Fruit fly (Drosophila melanogaster) whole organism, embryonic: ENCODE data around the gene CG3008.

Experiments used
- Atf-2 ChIP-seq: fragments of 200-800 bp; sonication (Bioruptor generic); optimal IDR thresholded peaks from 2 replicates; lab custom pipeline; 2016; ENCODE audit warnings: missing biosample characterization, missing genetic modification characterization
- B-H2 ChIP-seq: fragments of 200-800 bp; sonication (Bioruptor generic); optimal IDR thresholded peaks from 2 replicates; lab custom pipeline; 2018; ENCODE audit warnings: missing biosample characterization, mild to moderate bottlenecking, missing genetic modification characterization
- CG10267 ChIP-seq: fragments of 200-800 bp; sonication (Bioruptor generic); optimal IDR thresholded peaks from 2 replicates; lab custom pipeline; 2018; ENCODE audit warnings: missing biosample characterization, mild to moderate bottlenecking, missing genetic modification characterization, moderate library complexity
- CG10366 ChIP-seq: fragments of 200-800 bp; sonication (Bioruptor generic); IDR thresholded peaks from 2 replicates; pipeline ENCODE4 v1.3.6; 2022; ENCODE audit warnings: missing biosample characterization, missing genetic modification characterization
- CG11456 ChIP-seq: fragments of 200-800 bp; sonication (Bioruptor generic); IDR thresholded peaks from 3 replicates; pipeline ENCODE4 v1.3.6; 2022; ENCODE audit warnings: missing biosample characterization, missing genetic modification characterization
- CG11504 ChIP-seq: fragments of 200-800 bp; sonication (Bioruptor generic); optimal IDR thresholded peaks from 3 replicates; lab custom pipeline; 2019; ENCODE audit warnings: missing biosample characterization, mild to moderate bottlenecking, missing genetic modification characterization, moderate library complexity
- CG14860 ChIP-seq: fragments of 200-800 bp; sonication (Bioruptor generic); IDR thresholded peaks from 3 replicates; pipeline ENCODE4 v1.3.6; 2022; ENCODE audit warnings: missing biosample characterization, missing genetic modification characterization; ENCODE audit not compliant: partially characterized antibody
- CG15073 ChIP-seq: fragments of 200-800 bp; sonication (Bioruptor generic); optimal IDR thresholded peaks from 2 replicates; lab custom pipeline; 2016; ENCODE audit warnings: missing biosample characterization, missing genetic modification characterization
- CG15601 ChIP-seq: fragments of 200-800 bp; sonication (Bioruptor generic); optimal IDR thresholded peaks from 3 replicates; lab custom pipeline; 2019; ENCODE audit warnings: missing biosample characterization, mild to moderate bottlenecking, missing genetic modification characterization, moderate library complexity
- CG15696 ChIP-seq: fragments of 200-800 bp; sonication (Bioruptor generic); optimal IDR thresholded peaks from 2 replicates; lab custom pipeline; 2019; ENCODE audit warnings: missing biosample characterization, mild to moderate bottlenecking, missing genetic modification characterization, moderate library complexity
- CG16813 ChIP-seq: fragments of 200-800 bp; sonication (Bioruptor generic); IDR thresholded peaks from 3 replicates; pipeline ENCODE4 v1.3.6; 2022; ENCODE audit warnings: missing biosample characterization, missing genetic modification characterization; ENCODE audit not compliant: partially characterized antibody
- CG17829 ChIP-seq: fragments of 200-800 bp; optimal IDR thresholded peaks from 2 replicates; lab custom pipeline; 2019; ENCODE audit warnings: missing biosample characterization, mild to moderate bottlenecking, missing genetic modification characterization, moderate library complexity
- CG2199 ChIP-seq: fragments of 200-800 bp; sonication (Bioruptor generic); IDR thresholded peaks from 3 replicates; pipeline ENCODE4 v1.3.6; 2022; ENCODE audit warnings: missing biosample characterization, missing genetic modification characterization
- CG31441 ChIP-seq: fragments of 200-800 bp; sonication (Bioruptor generic); IDR thresholded peaks from 2 replicates; pipeline ENCODE4 v1.3.6; 2022; ENCODE audit warnings: missing biosample characterization, missing genetic modification characterization
- CG3281 ChIP-seq: fragments of 200-800 bp; sonication (Bioruptor generic); optimal IDR thresholded peaks from 3 replicates; lab custom pipeline; 2017; ENCODE audit warnings: missing biosample characterization, mild to moderate bottlenecking, missing genetic modification characterization
- CG34422 ChIP-seq: fragments of 200-800 bp; sonication (Bioruptor generic); IDR thresholded peaks from 3 replicates; pipeline ENCODE4 v1.3.6; 2022; ENCODE audit warnings: missing biosample characterization, missing genetic modification characterization
- CG4360 ChIP-seq: fragments of 200-800 bp; sonication (Bioruptor generic); IDR thresholded peaks from 2 replicates; pipeline ENCODE4 v1.3.6; 2022; ENCODE audit warnings: missing biosample characterization, missing genetic modification characterization
- CG5245 ChIP-seq: fragments of 200-800 bp; sonication (Bioruptor generic); optimal IDR thresholded peaks from 3 replicates; lab custom pipeline; 2016; ENCODE audit warnings: missing biosample characterization, missing genetic modification characterization
- CG9215 ChIP-seq: fragments of 200-800 bp; sonication (Bioruptor generic); IDR thresholded peaks from 2 replicates; pipeline ENCODE4 v1.3.6; 2022; ENCODE audit warnings: missing biosample characterization, missing genetic modification characterization
- CG9437 ChIP-seq: fragments of 200-800 bp; sonication (Bioruptor generic); optimal IDR thresholded peaks from 2 replicates; lab custom pipeline; 2018; ENCODE audit warnings: missing biosample characterization, mild to moderate bottlenecking, missing genetic modification characterization
- D19B ChIP-seq: fragments of 200-800 bp; sonication (Bioruptor generic); optimal IDR thresholded peaks from 2 replicates; lab custom pipeline; 2017; ENCODE audit warnings: missing biosample characterization, mild to moderate bottlenecking, missing genetic modification characterization
- Doc2 ChIP-seq: fragments of 200-800 bp; sonication (Bioruptor generic); IDR thresholded peaks from 2 replicates; pipeline ENCODE4 v1.3.6; 2022; ENCODE audit warnings: missing biosample characterization, missing genetic modification characterization
- Doc3 ChIP-seq: fragments of 200-800 bp; sonication (Bioruptor generic); IDR thresholded peaks from 3 replicates; pipeline ENCODE4 v1.3.6; 2022; ENCODE audit warnings: missing biosample characterization, missing genetic modification characterization; ENCODE audit not compliant: partially characterized antibody
- Elba2 ChIP-seq: fragments of 200-800 bp; sonication (Bioruptor generic); optimal IDR thresholded peaks from 3 replicates; lab custom pipeline; 2016; ENCODE audit warnings: missing biosample characterization, missing genetic modification characterization
- Ets65A ChIP-seq: fragments of 200-800 bp; sonication (Bioruptor generic); peaks from one replicate; lab custom pipeline; 2016; ENCODE audit warnings: missing biosample characterization, missing genetic modification characterization
- Gug ChIP-seq: fragments of 200-800 bp; sonication (Bioruptor generic); IDR thresholded peaks from 4 replicates; pipeline ENCODE4 v1.3.6; 2022; ENCODE audit warnings: missing biosample characterization, missing genetic modification characterization
- HLH3B ChIP-seq: fragments of 200-800 bp; sonication (Bioruptor generic); IDR thresholded peaks from 2 replicates; pipeline ENCODE4 v1.3.6; 2022; ENCODE audit warnings: missing biosample characterization, missing genetic modification characterization
- Hmr ChIP-seq: fragments of 200-800 bp; sonication (Bioruptor generic); optimal IDR thresholded peaks from 3 replicates; lab custom pipeline; 2017; ENCODE audit warnings: mild to moderate bottlenecking, missing biosample characterization, missing genetic modification reagents, missing genetic modification characterization
- Mad ChIP-seq: fragments of 200-800 bp; sonication (Bioruptor generic); optimal IDR thresholded peaks from 2 replicates; lab custom pipeline; 2016; ENCODE audit warnings: missing biosample characterization, missing genetic modification characterization
- Meics ChIP-seq: fragments of 200-800 bp; sonication (Bioruptor generic); optimal IDR thresholded peaks from 2 replicates; lab custom pipeline; 2017; ENCODE audit warnings: missing biosample characterization, mild to moderate bottlenecking, missing genetic modification characterization
- Stat92E ChIP-seq, 3 experiments: fragments of >200 bp in 2 of 3; fragments of 200-800 bp in 1 of 3; sonication (Bioruptor generic) in 1 of 3; optimal IDR thresholded peaks; 2 replicates each; lab custom pipeline; 2017 to 2019; ENCODE audit warnings: missing biosample characterization in 3 of 3, missing genetic modification characterization in 3 of 3, mild to moderate bottlenecking in 1 of 3, moderate library complexity in 1 of 3
- al ChIP-seq: fragments of 200-800 bp; sonication (Bioruptor generic); IDR thresholded peaks from 2 replicates; pipeline ENCODE4 v1.3.6; 2022; ENCODE audit warnings: missing biosample characterization, missing genetic modification characterization
- az2 ChIP-seq: fragments of 200-800 bp; sonication (Bioruptor generic); optimal IDR thresholded peaks from 3 replicates; lab custom pipeline; 2016; ENCODE audit warnings: missing biosample characterization, missing genetic modification characterization
- corto ChIP-seq: fragments of 200-800 bp; sonication (Bioruptor generic); optimal IDR thresholded peaks from 2 replicates; lab custom pipeline; 2016; ENCODE audit warnings: missing biosample characterization, mild to moderate bottlenecking, missing genetic modification characterization, moderate library complexity
- dati ChIP-seq: fragments of 200-800 bp; sonication (Bioruptor generic); IDR thresholded peaks from 2 replicates; pipeline ENCODE4 v1.3.6; 2022; ENCODE audit warnings: missing biosample characterization, missing genetic modification characterization
- disco-r ChIP-seq: fragments of 200-800 bp; sonication (Bioruptor generic); optimal IDR thresholded peaks from 2 replicates; lab custom pipeline; 2016; ENCODE audit warnings: missing biosample characterization, missing genetic modification characterization
- eyg ChIP-seq: fragments of 200-800 bp; sonication (Bioruptor generic); optimal IDR thresholded peaks from 3 replicates; lab custom pipeline; 2016; ENCODE audit warnings: missing biosample characterization, missing genetic modification characterization
- fd96Cb ChIP-seq: fragments of 200-800 bp; sonication (Bioruptor generic); optimal IDR thresholded peaks from 2 replicates; lab custom pipeline; 2018; ENCODE audit warnings: missing biosample characterization, mild to moderate bottlenecking, missing genetic modification characterization, moderate library complexity
- luna ChIP-seq: fragments of 200-800 bp; sonication (Bioruptor generic); optimal IDR thresholded peaks from 2 replicates; lab custom pipeline; 2016; ENCODE audit warnings: missing biosample characterization, missing genetic modification characterization
- maf-S ChIP-seq: fragments of 200-800 bp; sonication (Bioruptor generic); optimal IDR thresholded peaks from 2 replicates; lab custom pipeline; 2016; ENCODE audit warnings: missing biosample characterization, missing genetic modification characterization
- org-1 ChIP-seq: fragments of 200-800 bp; sonication (Bioruptor generic); optimal IDR thresholded peaks from 2 replicates; lab custom pipeline; 2017; ENCODE audit warnings: missing biosample characterization, missing genetic modification characterization
- phol ChIP-seq: fragments of 200-800 bp; sonication (Bioruptor generic); optimal IDR thresholded peaks from 3 replicates; lab custom pipeline; 2018; ENCODE audit warnings: missing biosample characterization, mild to moderate bottlenecking, missing genetic modification characterization, moderate library complexity
- prd ChIP-seq, 3 experiments: fragments of >200 bp in 2 of 3; fragments of 200-800 bp in 1 of 3; sonication (Bioruptor generic) in 1 of 3; optimal IDR thresholded peaks in 2 of 3; IDR thresholded peaks in 1 of 3; 2 replicates in 2 of 3; 3 replicates in 1 of 3; pipeline versions ENCODE4 v1.3.6 to Lab custom; 2017 to 2022; ENCODE audit warnings: missing biosample characterization in 1 of 3, missing genetic modification characterization in 1 of 3
- psq ChIP-seq: fragments of 200-800 bp; sonication (Bioruptor generic); optimal IDR thresholded peaks from 2 replicates; lab custom pipeline; 2017; ENCODE audit warnings: missing biosample characterization, missing genetic modification characterization
- repo ChIP-seq: fragments of 200-800 bp; sonication (Bioruptor generic); optimal IDR thresholded peaks from 2 replicates; lab custom pipeline; 2016; ENCODE audit warnings: missing biosample characterization, missing genetic modification characterization
- row ChIP-seq: fragments of 200-800 bp; sonication (Bioruptor generic); IDR thresholded peaks from 3 replicates; pipeline ENCODE4 v1.3.6; 2022; ENCODE audit warnings: missing biosample characterization, missing genetic modification characterization
- sim ChIP-seq: fragments of 200-800 bp; sonication (Bioruptor generic); IDR thresholded peaks from 2 replicates; pipeline ENCODE4 v1.3.6; 2022; ENCODE audit warnings: missing biosample characterization, missing genetic modification characterization
- sisA ChIP-seq: fragments of 200-800 bp; sonication (Bioruptor generic); IDR thresholded peaks from 2 replicates; pipeline ENCODE4 v1.3.6; 2022; ENCODE audit warnings: missing biosample characterization, missing genetic modification characterization
- sob ChIP-seq: fragments of 200-800 bp; sonication (Bioruptor generic); IDR thresholded peaks from 2 replicates; pipeline ENCODE4 v1.3.6; 2022; ENCODE audit warnings: missing biosample characterization, missing genetic modification characterization
- zfh1 ChIP-seq: fragments of 200-800 bp; sonication (Bioruptor generic); IDR thresholded peaks from 3 replicates; pipeline ENCODE4 v1.3.6; 2022; ENCODE audit warnings: missing biosample characterization, missing genetic modification characterization

The CG3008 gene

DNA sequence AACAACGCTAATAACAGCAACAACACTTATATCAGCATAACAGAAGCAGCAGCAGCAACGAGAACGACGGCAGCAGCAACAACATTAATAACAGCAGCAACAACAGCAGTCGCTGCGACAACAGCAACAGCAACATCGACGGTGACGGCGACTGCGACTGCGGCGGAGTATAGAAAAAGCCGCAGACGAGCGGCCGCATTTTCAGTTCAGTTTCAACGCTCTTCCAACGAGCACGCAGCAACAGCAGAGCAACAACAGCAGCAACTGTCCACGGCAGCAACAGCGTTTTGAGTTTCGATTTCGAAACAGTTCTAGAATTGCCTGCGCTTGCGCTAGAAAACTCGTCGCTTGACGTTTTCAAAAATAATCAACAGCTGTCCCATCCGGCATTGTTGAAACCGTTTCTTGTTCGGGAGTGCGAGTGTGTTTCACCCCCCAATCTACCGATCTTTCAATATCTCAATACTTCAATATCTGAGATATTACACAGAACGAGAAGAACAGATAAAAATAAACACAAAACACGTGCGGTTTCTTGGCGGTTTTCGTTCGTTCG lies 8.9 kb downstream of the CG3008 start, which contains the start of gene CG3036 (continued):
- TF ChIP-seq Ets65A (GFP tag; lab: Kevin White, UChicago) (no peak), Hmr (GFP tag; lab: Kevin White, UChicago) (peak; percentile 35), CG31441 (GFP tag; lab: Robert Waterston, UW) (no peak), luna (GFP tag; lab: Kevin White, UChicago) (peak; percentile 18), CG34422 (GFP tag; lab: Robert Waterston, UW) (peak; percentile 56; the same call in 1 of the 3 replicates), CG3281 (GFP tag; lab: Kevin White, UChicago) (no peak), CG5245 (GFP tag; lab: Kevin White, UChicago) (no peak), row (GFP tag; lab: Robert Waterston, UW) (peak; percentile 6; the same call in 1 of the 3 replicates), dati (GFP tag; lab: Robert Waterston, UW) (no peak), prd (optimal IDR thresholded peaks at IDR 0.05; lab: Kevin White, UChicago) (no peak), prd (GFP tag; IDR thresholded peaks at IDR 0.05; lab: Robert Waterston, UW) (0 out of 3 replicates have a peak, but pooled peaks have one; percentile 22), CG15696 (tag; lab: Kevin White, UChicago) (peak; percentile 3), Meics (GFP tag; lab: Kevin White, UChicago) (peak; percentile 22), CG17829 (tag; lab: Kevin White, UChicago) (peak; percentile 68), CG16813 (GFP tag; lab: Robert Waterston, UW) (peak; percentile 36; the same call in 1 of the 3 replicates), corto (GFP tag; lab: Kevin White, UChicago) (no peak), CG15601 (tag; lab: Kevin White, UChicago) (peak; percentile 70), sim (GFP tag; lab: Robert Waterston, UW) (peak; percentile 49), Stat92E (GFP tag; optimal IDR thresholded peaks at IDR 0.05; lab: Kevin White, UChicago) (peak in 1 of 3 experiments; percentile 81), sob (GFP tag; lab: Robert Waterston, UW) (peak; percentile 55; the same call in 1 of the 2 replicates), Doc2 (GFP tag; lab: Robert Waterston, UW) (no peak), Mad (GFP tag; lab: Kevin White, UChicago) (peak; percentile 18), sisA (GFP tag; lab: Robert Waterston, UW) (no peak), B-H2 (peak; percentile 25), psq (GFP tag; lab: Kevin White, UChicago) (peak; percentile 4), CG14860 (no peak), Gug (GFP tag; lab: Robert Waterston, UW) (no peak), D19B (GFP tag; lab: Kevin White, UChicago) (no peak), maf-S (no peak), CG15073 (no peak), repo (GFP tag; lab: Kevin White, UChicago) (peak; percentile 27), HLH3B (peak; percentile 32; the same call in 1 of the 2 replicates), phol (tag; lab: Kevin White, UChicago) (no peak), org-1 (peak; percentile 12), CG11456 (GFP tag; lab: Robert Waterston, UW) (no peak), fd96Cb (tag; lab: Kevin White, UChicago) (no peak), CG11504 (tag; lab: Kevin White, UChicago) (peak; percentile 76), disco-r (GFP tag; lab: Kevin White, UChicago) (no peak), CG9437 (no peak), Atf-2 (GFP tag; lab: Kevin White, UChicago) (no peak), CG9215 (GFP tag; lab: Robert Waterston, UW) (no peak), zfh1 (GFP tag; lab: Robert Waterston, UW) (peak; percentile 50; the same call in 1 of the 3 replicates), CG2199 (GFP tag; lab: Robert Waterston, UW) (peak; percentile 92), eyg (GFP tag; lab: Kevin White, UChicago) (no peak), CG10366 (GFP tag; lab: Robert Waterston, UW) (no peak), Doc3 (no peak), az2 (no peak), CG10267 (tag; lab: Kevin White, UChicago) (peak; percentile 51), al (GFP tag; lab: Robert Waterston, UW) (no peak), CG4360 (GFP tag; lab: Robert Waterston, UW) (peak; percentile 98), Elba2 (GFP tag; lab: Kevin White, UChicago) (no peak)
